Worm (Caenorhabditis elegans) whole organism, early embryonic: Measurements from ENCODE around the gene C03B1.3.
A peak's percentile ranks its signal among the peaks of the same experiment; 100 is the strongest.

Experiments used
- B0310.2 ChIP-seq: sonication (generic microtip); optimal IDR thresholded peaks from 2 replicates; lab custom pipeline; 2016; ENCODE audit warnings: mild to moderate bottlenecking, missing genetic modification characterization, missing compliant biosample characterization
- F13C5.2 ChIP-seq: sonication (generic microtip); optimal IDR thresholded peaks from 2 replicates; lab custom pipeline; 2017; ENCODE audit warnings: mild to moderate bottlenecking, missing genetic modification characterization, inconsistent platforms, missing compliant biosample characterization
- aly-1 ChIP-seq: sonication (generic microtip); optimal IDR thresholded peaks from 2 replicates; lab custom pipeline; 2016; ENCODE audit warnings: missing genetic modification characterization, missing compliant biosample characterization
- ama-1 ChIP-seq: fragments of 150-350 bp; optimal IDR thresholded peaks from 2 replicates; lab custom pipeline; 2014
- ceh-13 ChIP-seq: fragments of 200-800 bp; sonication (Bioruptor generic); optimal IDR thresholded peaks from 2 replicates; lab custom pipeline; 2018; ENCODE audit warnings: mild to moderate bottlenecking, missing genetic modification characterization, missing compliant biosample characterization
- ceh-36 ChIP-seq: sonication (generic microtip); optimal IDR thresholded peaks from 2 replicates; lab custom pipeline; 2016; ENCODE audit warnings: missing genetic modification characterization, inconsistent platforms, missing compliant biosample characterization
- ets-7 ChIP-seq: sonication (generic microtip); optimal IDR thresholded peaks from 2 replicates; lab custom pipeline; 2016; ENCODE audit warnings: missing genotype, missing genetic modification characterization, missing compliant biosample characterization
- flt-1 ChIP-seq: fragments of 200-800 bp; sonication (Bioruptor generic); IDR thresholded peaks from 2 replicates; pipeline ENCODE4 v1.3.6; 2022; ENCODE audit warnings: missing genetic modification characterization, missing compliant biosample characterization
- hmbx-1 ChIP-seq: sonication (generic microtip); optimal IDR thresholded peaks from 2 replicates; lab custom pipeline; 2016; ENCODE audit warnings: mild to moderate bottlenecking, missing genetic modification characterization, missing compliant biosample characterization
- hmg-4 ChIP-seq: fragments of 200-800 bp; sonication (Bioruptor generic); optimal IDR thresholded peaks from 2 replicates; lab custom pipeline; 2018; ENCODE audit warnings: mild to moderate bottlenecking, missing genetic modification characterization, missing compliant biosample characterization
- hnd-1 ChIP-seq: sonication (generic microtip); optimal IDR thresholded peaks from 2 replicates; lab custom pipeline; 2016; ENCODE audit warnings: missing genetic modification characterization, missing compliant biosample characterization
- pes-1 ChIP-seq: fragments of 200-800 bp; sonication (Bioruptor generic); IDR thresholded peaks from 2 replicates; pipeline ENCODE4 v1.3.6; 2022; ENCODE audit warnings: missing genetic modification reagents, missing genetic modification characterization, missing compliant biosample characterization
- scrt-1 ChIP-seq: fragments of 200-800 bp; sonication (Bioruptor generic); IDR thresholded peaks from 2 replicates; pipeline ENCODE4 v1.3.6; 2022; ENCODE audit warnings: missing genetic modification characterization, missing compliant biosample characterization
- sea-1 ChIP-seq: fragments of 200-800 bp; sonication (Bioruptor generic); conservative IDR thresholded peaks from 2 replicates; pipeline ENCODE4 v1.3.6; 2022; ENCODE audit warnings: missing genetic modification characterization, missing compliant biosample characterization
- tbx-11 ChIP-seq: fragments of 200-800 bp; sonication (Bioruptor generic); IDR thresholded peaks from 2 replicates; pipeline ENCODE4 v1.3.6; 2022; ENCODE audit warnings: missing genetic modification characterization, missing compliant biosample characterization
- tbx-37 ChIP-seq: fragments of 200-800 bp; sonication (Bioruptor generic); conservative IDR thresholded peaks from 2 replicates; pipeline ENCODE4 v1.3.6; 2022; ENCODE audit warnings: missing genetic modification reagents, missing genetic modification characterization, missing compliant biosample characterization
- tra-4 ChIP-seq: sonication (generic microtip); optimal IDR thresholded peaks from 2 replicates; lab custom pipeline; 2017; ENCODE audit warnings: missing genetic modification characterization, missing compliant biosample characterization

Gene C03B1.3

DNA sequence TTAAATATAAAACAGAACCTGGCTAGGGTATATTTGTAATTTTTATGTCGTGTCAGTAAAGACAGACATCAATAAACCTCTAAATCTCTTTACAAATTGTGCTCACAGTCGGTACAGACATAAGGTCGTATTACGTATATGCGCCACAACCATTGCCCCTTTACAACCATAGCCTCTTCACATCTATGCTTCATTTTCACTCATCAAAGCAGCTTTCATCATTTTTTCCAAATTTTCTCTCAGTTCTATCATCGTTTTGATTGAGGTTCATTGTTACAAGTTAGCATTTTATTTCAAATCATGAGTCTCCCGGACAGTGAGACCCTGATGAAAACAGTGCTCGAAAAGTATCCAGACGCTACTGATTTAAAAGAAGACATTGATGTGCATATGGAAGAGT, 1.6 kb upstream of the C03B1.3 start, which contains the start of gene C03B1.4:
Gene C03B1.4, plus strand, starts transcription at position 301 of the 400 bp plus-strand sequence.
- TF ChIP-seq flt-1 (GFP tag; lab: Robert Waterston, UW): no peak
- TF ChIP-seq pes-1 (GFP tag; lab: Robert Waterston, UW): no peak
- TF ChIP-seq hmbx-1 (tag; lab: Kevin White, UChicago): no peak
- TF ChIP-seq aly-1 (tag; lab: Kevin White, UChicago): no peak
- TF ChIP-seq B0310.2 (tag; lab: Kevin White, UChicago): no peak
- TF ChIP-seq ceh-13 (GFP tag; lab: Kevin White, UChicago): no peak
- no peak for TF ChIP-seq hnd-1 (tag; lab: Kevin White, UChicago)
- TF ChIP-seq scrt-1 (GFP tag; lab: Robert Waterston, UW): no peak
- TF ChIP-seq tra-4: no peak
- no peak for TF ChIP-seq sea-1 (GFP tag; lab: Robert Waterston, UW)
- no peak for TF ChIP-seq hmg-4 (GFP tag; lab: Kevin White, UChicago)
- TF ChIP-seq F13C5.2 (tag; lab: Kevin White, UChicago): no peak
- TF ChIP-seq tbx-37: no peak
- TF ChIP-seq tbx-11 (GFP tag; lab: Robert Waterston, UW): no peak
- no peak for TF ChIP-seq ama-1 (lab: Kevin White, UChicago)
- TF ChIP-seq ets-7 (tag; lab: Kevin White, UChicago): no peak
- no peak for TF ChIP-seq ceh-36 (tag; lab: Kevin White, UChicago)

DNA sequence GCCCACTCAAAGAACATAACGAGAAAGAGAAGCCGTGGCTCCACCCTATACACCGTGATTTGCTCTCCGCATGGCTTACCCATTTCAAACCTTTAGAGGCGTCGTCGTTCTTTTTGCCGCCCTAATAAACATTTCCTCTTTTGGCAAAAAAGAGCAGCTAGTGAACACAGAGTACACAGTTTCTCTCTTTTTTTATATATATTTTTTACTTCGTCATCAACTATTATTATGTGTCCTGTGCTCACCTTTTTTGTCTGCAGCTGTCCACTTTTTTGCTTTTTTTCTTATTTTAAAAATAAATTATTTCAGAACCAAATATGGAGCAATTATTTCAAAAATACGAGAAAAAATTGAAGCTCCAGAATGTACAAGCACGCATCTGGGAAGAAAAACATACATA, 3.9 kb downstream of the C03B1.3 start, which contains the start of gene C03B1.2:
Gene C03B1.2, plus strand, starts transcription at position 301 of the 400 bp plus-strand sequence.
- TF ChIP-seq B0310.2 (tag; lab: Kevin White, UChicago): no peak
- TF ChIP-seq tbx-11 (GFP tag; lab: Robert Waterston, UW): no peak
- no peak for TF ChIP-seq tra-4
- no peak for TF ChIP-seq hnd-1 (tag; lab: Kevin White, UChicago)
- no peak for TF ChIP-seq ceh-13 (GFP tag; lab: Kevin White, UChicago)
- TF ChIP-seq tbx-37: no peak
- no peak for TF ChIP-seq ceh-36 (tag; lab: Kevin White, UChicago)

DNA sequence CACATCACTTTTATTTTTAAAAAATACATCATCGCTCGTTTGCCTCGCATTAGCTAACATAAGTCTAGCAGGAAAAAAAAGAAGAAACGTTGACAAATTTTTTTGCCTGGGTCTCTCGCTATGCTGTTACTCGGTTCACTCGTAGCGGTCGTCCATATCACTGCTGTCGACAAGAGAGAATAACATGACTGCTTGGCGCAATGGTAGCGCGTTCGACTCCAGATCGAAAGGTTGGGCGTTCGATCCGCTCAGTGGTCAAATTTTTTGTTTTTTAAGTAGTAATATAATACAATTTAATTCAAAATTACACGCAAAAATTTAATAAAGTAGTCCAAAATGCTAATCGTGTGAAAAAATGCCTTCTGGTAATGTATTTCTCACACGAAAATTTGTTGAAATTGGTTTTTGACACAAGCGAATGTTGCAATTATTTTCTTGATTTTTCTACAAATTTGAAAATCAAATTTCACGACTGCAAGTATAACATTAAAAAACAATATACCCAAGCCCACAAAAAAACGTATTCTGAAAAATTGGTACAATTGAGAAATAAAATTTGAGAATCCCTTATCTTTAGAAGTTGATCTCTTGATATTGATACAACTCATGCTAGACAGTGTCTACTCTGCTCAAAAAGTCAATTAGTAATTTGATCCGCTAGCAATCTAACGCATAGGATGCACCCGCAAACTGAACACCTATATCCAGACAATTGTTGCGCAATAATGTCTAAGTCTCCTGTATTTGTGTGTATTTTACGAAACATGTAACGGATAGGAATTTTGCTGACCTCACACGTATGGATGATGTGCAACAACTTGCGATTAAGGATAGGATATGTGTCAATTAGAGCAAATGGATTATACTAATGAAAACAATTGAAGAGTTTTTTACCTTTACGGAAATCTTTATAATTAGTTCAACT, 5.6 kb downstream of the C03B1.3 start:
- peak; percentile 92 for TF ChIP-seq pes-1 (GFP tag; lab: Robert Waterston, UW)
- TF ChIP-seq scrt-1 (GFP tag; lab: Robert Waterston, UW): peak; percentile 88
- peak; percentile 66 for TF ChIP-seq hnd-1 (tag; lab: Kevin White, UChicago)
- peak; percentile 82 for TF ChIP-seq flt-1 (GFP tag; lab: Robert Waterston, UW)
- TF ChIP-seq aly-1 (tag; lab: Kevin White, UChicago): peak; percentile 33
- TF ChIP-seq ceh-13 (GFP tag; lab: Kevin White, UChicago): peak; percentile 73
- peak; percentile 81 for TF ChIP-seq ceh-36 (tag; lab: Kevin White, UChicago)
- peak; percentile 58 for TF ChIP-seq B0310.2 (tag; lab: Kevin White, UChicago)
- TF ChIP-seq sea-1 (GFP tag; lab: Robert Waterston, UW): peak; percentile 79
- peak; percentile 85 for TF ChIP-seq hmg-4 (GFP tag; lab: Kevin White, UChicago)
- TF ChIP-seq tbx-37: peak; percentile 90
- peak; percentile 28 for TF ChIP-seq tra-4
- no peak for TF ChIP-seq ets-7 (tag; lab: Kevin White, UChicago)
- no peak for TF ChIP-seq ama-1 (lab: Kevin White, UChicago)
- peak; percentile 62 for TF ChIP-seq F13C5.2 (tag; lab: Kevin White, UChicago)
- peak; percentile 88 for TF ChIP-seq tbx-11 (GFP tag; lab: Robert Waterston, UW)
- TF ChIP-seq hmbx-1 (tag; lab: Kevin White, UChicago): peak; percentile 64

DNA sequence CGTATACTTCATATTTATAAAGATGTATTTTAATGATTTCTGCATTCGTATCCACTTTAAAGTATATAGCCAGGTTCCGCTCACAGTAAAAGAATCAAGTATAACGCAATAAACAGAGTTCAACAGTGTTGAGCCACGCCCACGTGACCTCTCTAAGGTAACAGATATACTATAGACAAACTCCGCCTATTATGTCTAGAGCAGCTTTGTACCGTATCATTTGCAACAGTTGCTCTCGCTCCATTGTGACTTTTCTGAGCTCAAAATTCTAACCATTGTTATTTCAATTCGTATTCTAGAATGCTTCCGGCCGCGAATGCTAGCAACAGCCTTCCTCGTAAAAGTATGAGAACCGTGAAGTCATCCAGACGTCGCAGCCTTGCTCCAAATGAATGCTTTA, 7.5 kb downstream of the C03B1.3 start, which contains the start of gene C03B1.17:
Gene C03B1.17, plus strand, starts transcription at position 301 of the 400 bp plus-strand sequence.
- TF ChIP-seq hmbx-1 (tag; lab: Kevin White, UChicago): no peak
- no peak for TF ChIP-seq ama-1 (lab: Kevin White, UChicago)
- no peak for TF ChIP-seq sea-1 (GFP tag; lab: Robert Waterston, UW)
- TF ChIP-seq tbx-11 (GFP tag; lab: Robert Waterston, UW): no peak
- TF ChIP-seq ceh-13 (GFP tag; lab: Kevin White, UChicago): no peak
- TF ChIP-seq flt-1 (GFP tag; lab: Robert Waterston, UW): no peak
- no peak for TF ChIP-seq ceh-36 (tag; lab: Kevin White, UChicago)
- no peak for TF ChIP-seq B0310.2 (tag; lab: Kevin White, UChicago)
- TF ChIP-seq F13C5.2 (tag; lab: Kevin White, UChicago): no peak
- no peak for TF ChIP-seq hmg-4 (GFP tag; lab: Kevin White, UChicago)
- TF ChIP-seq ets-7 (tag; lab: Kevin White, UChicago): no peak
- no peak for TF ChIP-seq hnd-1 (tag; lab: Kevin White, UChicago)
- TF ChIP-seq aly-1 (tag; lab: Kevin White, UChicago): no peak
- no peak for TF ChIP-seq tra-4
- no peak for TF ChIP-seq scrt-1 (GFP tag; lab: Robert Waterston, UW)
- no peak for TF ChIP-seq pes-1 (GFP tag; lab: Robert Waterston, UW)
- no peak for TF ChIP-seq tbx-37

DNA sequence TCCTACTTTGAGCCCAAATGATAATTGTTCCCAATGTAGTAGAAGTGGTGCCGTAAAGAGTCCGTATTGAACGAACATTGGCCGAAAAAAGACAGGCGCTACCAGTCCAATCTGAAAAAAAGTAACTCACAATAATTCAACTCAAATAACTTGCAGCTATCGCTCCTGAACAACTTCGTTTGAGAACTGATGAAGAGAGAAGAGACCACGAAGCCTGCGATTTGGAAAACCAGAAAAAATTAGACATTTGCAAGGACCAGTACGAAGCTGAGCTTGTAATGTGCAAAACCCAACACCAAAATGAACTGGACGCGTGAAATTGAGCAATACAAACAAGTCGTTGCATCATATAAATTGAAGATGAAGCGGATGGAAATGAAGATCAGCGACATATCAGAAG, 8.6 kb downstream of the C03B1.3 start, which contains the start of gene C03B1.1:
Gene C03B1.1, plus strand, starts transcription at position 301 of the 400 bp plus-strand sequence.
- no peak for TF ChIP-seq F13C5.2 (tag; lab: Kevin White, UChicago)
- no peak for TF ChIP-seq tbx-11 (GFP tag; lab: Robert Waterston, UW)
- TF ChIP-seq aly-1 (tag; lab: Kevin White, UChicago): no peak
- TF ChIP-seq flt-1 (GFP tag; lab: Robert Waterston, UW): no peak
- no peak for TF ChIP-seq tbx-37
- TF ChIP-seq hmg-4 (GFP tag; lab: Kevin White, UChicago): no peak
- TF ChIP-seq ets-7 (tag; lab: Kevin White, UChicago): no peak
- TF ChIP-seq tra-4: no peak
- no peak for TF ChIP-seq sea-1 (GFP tag; lab: Robert Waterston, UW)
- no peak for TF ChIP-seq ceh-36 (tag; lab: Kevin White, UChicago)
- no peak for TF ChIP-seq hnd-1 (tag; lab: Kevin White, UChicago)
- TF ChIP-seq pes-1 (GFP tag; lab: Robert Waterston, UW): no peak
- TF ChIP-seq ceh-13 (GFP tag; lab: Kevin White, UChicago): no peak
- no peak for TF ChIP-seq hmbx-1 (tag; lab: Kevin White, UChicago)
- no peak for TF ChIP-seq scrt-1 (GFP tag; lab: Robert Waterston, UW)
